Worm (Caenorhabditis elegans) whole organism, mixed stage, embryonic: ENCODE results near the gene cdc-48.1.

Experiments
- ces-1 ChIP-seq: fragments of 150-350 bp; optimal IDR thresholded peaks from 2 replicates; lab custom pipeline; 2014; ENCODE audit warnings: missing biosample characterization, missing genetic modification reagents, missing genetic modification characterization
- hlh-1 ChIP-seq: fragments of 150-350 bp; optimal IDR thresholded peaks from 2 replicates; lab custom pipeline; 2014; ENCODE audit warnings: missing biosample characterization, missing genetic modification reagents, missing genetic modification characterization
- lin-13 ChIP-seq: fragments of 150-350 bp; optimal IDR thresholded peaks from 2 replicates; lab custom pipeline; 2014; ENCODE audit warnings: missing biosample characterization, missing genetic modification characterization
- lin-32 ChIP-seq: fragments of 200-800 bp; sonication (Bioruptor generic); optimal IDR thresholded peaks from 2 replicates; lab custom pipeline; 2018; ENCODE audit warnings: mild to moderate bottlenecking, missing genetic modification characterization, missing compliant biosample characterization
- lsy-2 ChIP-seq: fragments of 150-350 bp; optimal IDR thresholded peaks from 2 replicates; lab custom pipeline; 2014; ENCODE audit warnings: missing biosample characterization, missing genetic modification characterization
- pha-4 ChIP-seq: fragments of 150-350 bp; optimal IDR thresholded peaks from 2 replicates; lab custom pipeline; 2018; ENCODE audit warnings: missing biosample characterization, missing genetic modification reagents, missing genetic modification characterization
- snpc-4 ChIP-seq: fragments of 150-350 bp; optimal IDR thresholded peaks from 2 replicates; lab custom pipeline; 2014; ENCODE audit warnings: missing biosample characterization, missing genetic modification characterization

DNA sequence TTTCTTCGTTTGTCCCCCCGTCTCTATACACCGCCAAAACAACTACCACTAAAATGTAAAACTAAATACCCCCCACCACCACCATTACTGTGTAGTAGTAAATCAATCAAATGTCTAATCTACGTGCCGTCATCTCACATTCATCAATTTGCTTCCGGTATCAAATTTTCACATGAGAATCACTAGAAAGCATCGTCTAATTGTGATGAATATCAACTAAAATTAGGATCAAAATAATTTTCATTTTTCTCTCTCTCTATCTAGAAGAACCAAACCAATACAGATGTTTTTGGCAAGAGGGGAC is 16.5 kb downstream of the cdc-48.1 start:
- no peak for TF ChIP-seq snpc-4
- TF ChIP-seq lin-13 (tag; lab: Kevin White, UChicago) = no peak
- no peak for TF ChIP-seq ces-1 (GFP tag; lab: Kevin White, UChicago)
- no peak for TF ChIP-seq hlh-1 (tag; lab: Kevin White, UChicago)
- no peak for TF ChIP-seq lin-32 (GFP tag; lab: Kevin White, UChicago)
- no peak for TF ChIP-seq lsy-2 (tag; lab: Kevin White, UChicago)
- TF ChIP-seq pha-4 (tag; lab: Kevin White, UChicago) = no peak
